ENCODE assay signal across 5 worm cellular contexts in genomic region chrIII:5950756-5951345, ce11.
TF ChIP-seq lines count a peak whose summit lies in the region.

No protein-coding gene starts in this region.

TF ChIP-seq in whole organism, L1 larva, 84 proteins besides CTCF, POLR2A, EP300 and RAD21:
- TF ChIP-seq lin-35 (GFP tag; optimal IDR thresholded peaks at IDR 0.05; lab: Kevin White, UChicago) (peak in 1 of 2 experiments; percentile 48), unc-86 (tag; optimal IDR thresholded peaks at IDR 0.05; lab: Kevin White, UChicago) (no peak), efl-1 (optimal IDR thresholded peaks at IDR 0.05; lab: Kevin White, UChicago) (no peak), efl-1 (GFP tag; optimal IDR thresholded peaks at IDR 0.05 in 1 of 2; lab: Kevin White, UChicago) (peak in 1 of 2 experiments; percentile 68), rnt-1 (tag; optimal IDR thresholded peaks at IDR 0.05; lab: Kevin White, UChicago) (peak; percentile 1)

TF ChIP-seq in whole organism, L2 larva, 48 proteins besides CTCF, POLR2A, EP300 and RAD21:
- TF ChIP-seq ama-1 (optimal IDR thresholded peaks at IDR 0.05; lab: Kevin White, UChicago) = no peak
- TF ChIP-seq unc-39 (tag; optimal IDR thresholded peaks at IDR 0.05; lab: Kevin White, UChicago) = no peak
- TF ChIP-seq F13H6.1 (tag; optimal IDR thresholded peaks at IDR 0.05; lab: Kevin White, UChicago) = peak; percentile 15

TF ChIP-seq in whole organism, L3 larva, 47 proteins besides CTCF, POLR2A, EP300 and RAD21:
- TF ChIP-seq pqm-1 (tag; optimal IDR thresholded peaks at IDR 0.05; lab: Kevin White, UChicago) (peak; percentile 42), zag-1 (tag; optimal IDR thresholded peaks at IDR 0.05; lab: Kevin White, UChicago) (no peak), nfya-1 (tag; optimal IDR thresholded peaks at IDR 0.05; lab: Kevin White, UChicago; ENCODE audit: insufficient read depth) (peak; percentile 5), hmg-11 (tag; optimal IDR thresholded peaks at IDR 0.05; lab: Kevin White, UChicago) (no peak), ztf-4 (tag; optimal IDR thresholded peaks at IDR 0.05; lab: Kevin White, UChicago) (no peak), nhr-77 (tag; optimal IDR thresholded peaks at IDR 0.05; lab: Kevin White, UChicago) (no peak), elt-2 (tag; optimal IDR thresholded peaks at IDR 0.05; lab: Kevin White, UChicago) (peak; percentile 75), nhr-43 (tag; optimal IDR thresholded peaks at IDR 0.05; lab: Kevin White, UChicago; ENCODE audit: poor library complexity, severe bottlenecking) (peak; percentile 27), sea-2 (GFP tag; optimal IDR thresholded peaks at IDR 0.05; lab: Kevin White, UChicago) (no peak), jun-1 (tag; optimal IDR thresholded peaks at IDR 0.05; lab: Kevin White, UChicago) (no peak), ama-1 (optimal IDR thresholded peaks at IDR 0.05; lab: Kevin White, UChicago) (peak; percentile 44), nhr-25 (tag; optimal IDR thresholded peaks at IDR 0.05; lab: Kevin White, UChicago) (peak; percentile 17)

TF ChIP-seq in whole organism, L4 larva, 104 proteins besides CTCF, POLR2A, EP300 and RAD21:
- 0 out of 2 replicates have a peak, but pooled peaks have one; percentile 20 for TF ChIP-seq lin-1 (GFP tag; IDR thresholded peaks at IDR 0.05; lab: Robert Waterston, UW)
- TF ChIP-seq nhr-28 (tag; optimal IDR thresholded peaks at IDR 0.05; lab: Kevin White, UChicago) = peak; percentile 8
- TF ChIP-seq spr-3 (GFP tag; optimal IDR thresholded peaks at IDR 0.05; lab: Kevin White, UChicago) = no peak
- peak; percentile 26; the same call in 1 of the 2 replicates for TF ChIP-seq hmg-1.1 (GFP tag; IDR thresholded peaks at IDR 0.05; lab: Robert Waterston, UW)
- peak in 1 of 2 experiments; percentile 93 for TF ChIP-seq unc-62 (GFP tag; optimal IDR thresholded peaks at IDR 0.05 in 1 of 2; lab: Kevin White, UChicago)
- no peak for TF ChIP-seq unc-62 (tag; optimal IDR thresholded peaks at IDR 0.05; lab: Kevin White, UChicago)
- TF ChIP-seq mes-2 (tag; optimal IDR thresholded peaks at IDR 0.05; lab: Kevin White, UChicago; ENCODE audit: poor library complexity, severe bottlenecking) = peak; percentile 32
- TF ChIP-seq pqm-1 (tag; optimal IDR thresholded peaks at IDR 0.05; lab: Kevin White, UChicago) = peak; percentile 12
- peak; percentile 14; the same call in 1 of the 2 replicates for TF ChIP-seq php-3 (GFP tag; IDR thresholded peaks at IDR 0.05; lab: Robert Waterston, UW)
- TF ChIP-seq madf-5 (GFP tag; IDR thresholded peaks at IDR 0.05; lab: Robert Waterston, UW) = 0 out of 4 replicates have a peak, but pooled peaks have one; percentile 25 to 49
- TF ChIP-seq ZK337.2 (GFP tag; IDR thresholded peaks at IDR 0.05; lab: Robert Waterston, UW) = no peak
- no peak for TF ChIP-seq ceh-62 (tag; optimal IDR thresholded peaks at IDR 0.05; lab: Kevin White, UChicago)
- no peak for TF ChIP-seq daf-16 (GFP tag; optimal IDR thresholded peaks at IDR 0.05; lab: Kevin White, UChicago)
- TF ChIP-seq daf-16 (tag; optimal IDR thresholded peaks at IDR 0.05; lab: Kevin White, UChicago) = peak; percentile 55
- no peak for TF ChIP-seq zip-11 (GFP tag; IDR thresholded peaks at IDR 0.05; lab: Robert Waterston, UW)
- peak; percentile 42 for TF ChIP-seq hlh-11 (tag; optimal IDR thresholded peaks at IDR 0.05; lab: Kevin White, UChicago)
- peak; percentile 15 for TF ChIP-seq hlh-30 (tag; optimal IDR thresholded peaks at IDR 0.05; lab: Kevin White, UChicago; ENCODE audit: insufficient read depth)
- no peak for TF ChIP-seq nhr-11 (tag; optimal IDR thresholded peaks at IDR 0.05; lab: Kevin White, UChicago)
TF ChIP-seq in whole organism, L4 larva: peak in this region for 11.

TF ChIP-seq in whole organism, young adult, 124 proteins besides CTCF, POLR2A, EP300 and RAD21:
- TF ChIP-seq cebp-2 (GFP tag; IDR thresholded peaks at IDR 0.05; lab: Robert Waterston, UW) = no peak
- peak; percentile 15 for TF ChIP-seq zim-3 (tag; optimal IDR thresholded peaks at IDR 0.05; lab: Kevin White, UChicago)
- no peak for TF ChIP-seq repo-1 (tag; optimal IDR thresholded peaks at IDR 0.05; lab: Kevin White, UChicago)
- TF ChIP-seq fkh-3 (tag; optimal IDR thresholded peaks at IDR 0.05; lab: Kevin White, UChicago) = no peak
- no peak for TF ChIP-seq him-1 (tag; optimal IDR thresholded peaks at IDR 0.05; lab: Kevin White, UChicago)
- TF ChIP-seq B0035.1 (tag; optimal IDR thresholded peaks at IDR 0.05; lab: Kevin White, UChicago) = no peak
- peak; percentile 12 for TF ChIP-seq nhr-80 (tag; optimal IDR thresholded peaks at IDR 0.05; lab: Kevin White, UChicago)
- TF ChIP-seq snpc-3.4 (tag; optimal IDR thresholded peaks at IDR 0.05; lab: Kevin White, UChicago) = no peak
- TF ChIP-seq Y56A3A.18 (GFP tag; IDR thresholded peaks at IDR 0.05; lab: Robert Waterston, UW) = 0 out of 2 replicates have a peak, but pooled peaks have one; percentile 23
- TF ChIP-seq ztf-3 (GFP tag; optimal IDR thresholded peaks at IDR 0.05; lab: Kevin White, UChicago) = no peak
- no peak for TF ChIP-seq nhr-27 (tag; optimal IDR thresholded peaks at IDR 0.05; lab: Kevin White, UChicago)
- no peak for TF ChIP-seq hmg-20 (GFP tag; IDR thresholded peaks at IDR 0.05; lab: Robert Waterston, UW)
- no peak for TF ChIP-seq C17E4.6 (GFP tag; IDR thresholded peaks at IDR 0.05; lab: Robert Waterston, UW)
- no peak for TF ChIP-seq egl-18 (GFP tag; IDR thresholded peaks at IDR 0.05; lab: Robert Waterston, UW)
- TF ChIP-seq hmg-1.2 (GFP tag; IDR thresholded peaks at IDR 0.05; lab: Robert Waterston, UW) = no peak
- TF ChIP-seq T26A5.8 (tag; optimal IDR thresholded peaks at IDR 0.05; lab: Kevin White, UChicago) = no peak
- TF ChIP-seq egrh-3 (GFP tag; IDR thresholded peaks at IDR 0.05; lab: Robert Waterston, UW) = no peak
- TF ChIP-seq D2030.7 (GFP tag; IDR thresholded peaks at IDR 0.05; lab: Robert Waterston, UW) = no peak
- no peak for TF ChIP-seq snpc-4 (GFP tag; optimal IDR thresholded peaks at IDR 0.05; lab: Kevin White, UChicago)
- no peak for TF ChIP-seq snpc-4 (tag; optimal IDR thresholded peaks at IDR 0.05; lab: Kevin White, UChicago)
- no peak for TF ChIP-seq nhr-179 (tag; optimal IDR thresholded peaks at IDR 0.05; lab: Kevin White, UChicago)
- TF ChIP-seq sea-2 (GFP tag; IDR thresholded peaks at IDR 0.05; lab: Robert Waterston, UW) = no peak
- TF ChIP-seq ceh-27 (GFP tag; optimal IDR thresholded peaks at IDR 0.05; lab: Kevin White, UChicago) = no peak
- TF ChIP-seq madf-8 (GFP tag; conservative IDR thresholded peaks at IDR 0.05; lab: Robert Waterston, UW) = no peak
- TF ChIP-seq dpl-1 (GFP tag; optimal IDR thresholded peaks at IDR 0.05; lab: Kevin White, UChicago) = no peak
- TF ChIP-seq Y95B8A.8 (GFP tag; IDR thresholded peaks at IDR 0.05; lab: Robert Waterston, UW) = no peak
- no peak for TF ChIP-seq bed-1 (GFP tag; IDR thresholded peaks at IDR 0.05; lab: Robert Waterston, UW)
- no peak for TF ChIP-seq ets-4 (GFP tag; optimal IDR thresholded peaks at IDR 0.05; lab: Kevin White, UChicago)
- no peak for TF ChIP-seq ccch-3 (GFP tag; optimal IDR thresholded peaks at IDR 0.05; lab: Kevin White, UChicago)
- no peak for TF ChIP-seq ekl-4 (GFP tag; IDR thresholded peaks at IDR 0.05; lab: Robert Waterston, UW)
- no peak for TF ChIP-seq bed-2 (GFP tag; IDR thresholded peaks at IDR 0.05; lab: Robert Waterston, UW)
- no peak for TF ChIP-seq ztf-25 (GFP tag; IDR thresholded peaks at IDR 0.05; lab: Robert Waterston, UW)
- no peak for TF ChIP-seq F52B5.7 (tag; optimal IDR thresholded peaks at IDR 0.05; lab: Kevin White, UChicago)
- TF ChIP-seq B0336.3 (GFP tag; IDR thresholded peaks at IDR 0.05; lab: Robert Waterston, UW) = no peak
- TF ChIP-seq aptf-3 (GFP tag; IDR thresholded peaks at IDR 0.05; lab: Robert Waterston, UW) = 0 out of 2 replicates have a peak, but pooled peaks have one; percentile 15
- peak; percentile 16 for TF ChIP-seq ama-1 (optimal IDR thresholded peaks at IDR 0.05; lab: Kevin White, UChicago)
- TF ChIP-seq ama-1 (GFP tag; optimal IDR thresholded peaks at IDR 0.05; lab: Kevin White, UChicago) = no peak
TF ChIP-seq in whole organism, young adult: peak in this region for 5.
